Fruit fly (Drosophila melanogaster): Measurements from ENCODE around the gene CG33116.

Gene CG33116

dm6 chr2L:19542268-19542773 lies 9.0 kb downstream of the CG33116 start (continued):
- TF ChIP-seq CG3995 (GFP tag; optimal IDR thresholded peaks at IDR 0.05) (peak; percentile 99), ind (GFP tag; optimal IDR thresholded peaks at IDR 0.05) (no peak), ATbp (GFP tag; optimal IDR thresholded peaks at IDR 0.05) (no peak), tup (GFP tag; optimal IDR thresholded peaks at IDR 0.05) (no peak), CG13894 (tag; optimal IDR thresholded peaks at IDR 0.05) (peak; percentile 28), CG10321 (GFP tag; IDR thresholded peaks at IDR 0.05) (no peak), vfl (GFP tag; optimal IDR thresholded peaks at IDR 0.05) (no peak), Hr39 (optimal IDR thresholded peaks at IDR 0.05) (no peak), crp (GFP tag; optimal IDR thresholded peaks at IDR 0.05) (peak in 1 of 2 experiments; percentile 44), CG12659 (GFP tag; optimal IDR thresholded peaks at IDR 0.05) (peak; percentile 77), Hr3 (GFP tag; optimal IDR thresholded peaks at IDR 0.05) (no peak), ems (GFP tag; optimal IDR thresholded peaks at IDR 0.05) (no peak), CG13287 (GFP tag; IDR thresholded peaks at IDR 0.05; ENCODE audit: partially characterized antibody) (peak; percentile 96), CG10543 (GFP tag; optimal IDR thresholded peaks at IDR 0.05) (no peak), bbx (GFP tag; IDR thresholded peaks at IDR 0.05; ENCODE audit: partially characterized antibody) (peak; percentile 88), tll (GFP tag; optimal IDR thresholded peaks at IDR 0.05) (no peak), HLH4C (GFP tag; IDR thresholded peaks at IDR 0.05; ENCODE audit: partially characterized antibody) (peak; percentile 95), CG4854 (GFP tag; optimal IDR thresholded peaks at IDR 0.05) (no peak), kay (GFP tag; optimal IDR thresholded peaks at IDR 0.05) (no peak), CG11504 (tag; optimal IDR thresholded peaks at IDR 0.05) (peak; percentile 5), CG6813 (GFP tag; optimal IDR thresholded peaks at IDR 0.05) (no peak), hkb (optimal IDR thresholded peaks at IDR 0.05) (no peak), hkb (GFP tag; IDR thresholded peaks at IDR 0.05) (no peak), zen2 (GFP tag; IDR thresholded peaks at IDR 0.05; ENCODE audit: partially characterized antibody) (peak; percentile 93), Dek (tag; optimal IDR thresholded peaks at IDR 0.05) (no peak), scrt (GFP tag; optimal IDR thresholded peaks at IDR 0.05) (peak; percentile 37), Antp (GFP tag; optimal IDR thresholded peaks at IDR 0.05) (no peak), CG12299 (tag; optimal IDR thresholded peaks at IDR 0.05) (no peak), Hmx (GFP tag; optimal IDR thresholded peaks at IDR 0.05) (no peak), hb (GFP tag; IDR thresholded peaks at IDR 0.05; ENCODE audit: partially characterized antibody) (peak; percentile 82; the same call in 1 of the 3 replicates), exex (tag; optimal IDR thresholded peaks at IDR 0.05) (peak; percentile 10), grn (GFP tag; optimal IDR thresholded peaks at IDR 0.05) (peak; percentile 62), Mes4 (GFP tag; optimal IDR thresholded peaks at IDR 0.05) (no peak), CG31365 (tag; optimal IDR thresholded peaks at IDR 0.05) (no peak), wdn (GFP tag; IDR thresholded peaks at IDR 0.05) (no peak)

- peak in 1 of 2 experiments; percentile 63 for TF ChIP-seq eve (GFP tag; optimal IDR thresholded peaks at IDR 0.05)
- TF ChIP-seq CG1832 (GFP tag; optimal IDR thresholded peaks at IDR 0.05) = no peak
- TF ChIP-seq Dfd (GFP tag; optimal IDR thresholded peaks at IDR 0.05) = no peak
- TF ChIP-seq zen (tag; optimal IDR thresholded peaks at IDR 0.05) = no peak
- TF ChIP-seq corto (GFP tag; optimal IDR thresholded peaks at IDR 0.05) = peak; percentile 3
- TF ChIP-seq Med (GFP tag) = peak; percentile 34
- TF ChIP-seq CG15479 (GFP tag; optimal IDR thresholded peaks at IDR 0.05) = peak; percentile 60
- TF ChIP-seq Ravus (GFP tag; IDR thresholded peaks at IDR 0.05) = no peak
- no peak for TF ChIP-seq C15 (GFP tag; IDR thresholded peaks at IDR 0.05)
- TF ChIP-seq exex (tag; optimal IDR thresholded peaks at IDR 0.05) = peak; percentile 41
- no peak for TF ChIP-seq HLH54F (GFP tag; optimal IDR thresholded peaks at IDR 0.05)
- TF ChIP-seq CG2120 (GFP tag; optimal IDR thresholded peaks at IDR 0.05) = peak; percentile 7
- TF ChIP-seq Sry-β (GFP tag; optimal IDR thresholded peaks at IDR 0.05) = peak; percentile 71
- 0 out of 2 replicates have a peak, but pooled peaks have one; percentile 25 for TF ChIP-seq CG11696 (GFP tag; IDR thresholded peaks at IDR 0.05)
- no peak for TF ChIP-seq vnd (GFP tag; IDR thresholded peaks at IDR 0.05; ENCODE audit: partially characterized antibody)
- peak; percentile 5 for TF ChIP-seq CG2678 (tag; optimal IDR thresholded peaks at IDR 0.05)
- 0 out of 3 replicates have a peak, but pooled peaks have one; percentile 5 for TF ChIP-seq row (GFP tag; IDR thresholded peaks at IDR 0.05)
Measured at dm6 chr2L:19543010-19543564, 9.8 kb downstream of the CG33116 start.
